Worm (Caenorhabditis elegans) whole organism, late embryonic: ENCODE data around the gene srd-68.

Experiments
- ama-1 ChIP-seq: fragments of 150-350 bp; optimal IDR thresholded peaks from 2 replicates; lab custom pipeline; 2014
- ceh-2 ChIP-seq: sonication (generic microtip); optimal IDR thresholded peaks from 2 replicates; lab custom pipeline; 2016; ENCODE audit warnings: missing genotype, missing genetic modification characterization, missing compliant biosample characterization
- ceh-34 ChIP-seq: sonication (generic microtip); optimal IDR thresholded peaks from 2 replicates; lab custom pipeline; 2016; ENCODE audit warnings: mild to moderate bottlenecking, missing genetic modification characterization, missing compliant biosample characterization
- fkh-10 ChIP-seq: fragments of 150-350 bp; optimal IDR thresholded peaks from 2 replicates; lab custom pipeline; 2014; ENCODE audit warnings: missing biosample characterization, missing genetic modification reagents, missing genetic modification characterization
- nfya-1 ChIP-seq: sonication (generic microtip); optimal IDR thresholded peaks from 2 replicates; lab custom pipeline; 2017; ENCODE audit warnings: missing genetic modification characterization, mild to moderate bottlenecking, missing compliant biosample characterization, antibody characterized with exemption, moderate library complexity
- sox-2 ChIP-seq: fragments of 200-800 bp; sonication (Bioruptor generic); IDR thresholded peaks from 2 replicates; pipeline ENCODE4 v1.3.6; 2022; ENCODE audit warnings: missing genetic modification reagents, missing genetic modification characterization, missing compliant biosample characterization
- tbx-2 ChIP-seq: sonication (generic microtip); optimal IDR thresholded peaks from 2 replicates; lab custom pipeline; 2016; ENCODE audit warnings: missing genetic modification characterization, missing compliant biosample characterization

DNA sequence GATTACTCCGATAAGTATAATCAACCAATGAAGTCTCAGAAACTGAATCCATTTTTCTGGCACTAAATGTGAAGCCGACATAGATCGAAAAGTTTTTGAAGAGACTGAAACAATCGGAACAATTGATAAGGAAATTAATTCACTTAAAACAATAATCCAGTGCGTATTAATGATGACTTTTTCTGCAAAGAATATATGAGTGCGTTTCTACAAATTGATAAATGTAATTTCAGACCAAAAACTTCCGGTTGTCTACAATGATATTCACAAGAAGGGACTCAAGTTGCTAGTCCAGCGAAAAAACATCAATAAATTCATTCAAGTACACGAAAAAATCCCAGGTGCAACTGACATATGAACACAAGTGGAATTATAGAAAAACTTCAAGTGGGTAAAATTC is 32.9 kb downstream of the srd-68 start, which contains the start of gene clec-33:
- TF ChIP-seq ceh-34 (tag; lab: Kevin White, UChicago), result no peak
- TF ChIP-seq nfya-1 (tag; lab: Kevin White, UChicago), result no peak
- TF ChIP-seq ama-1 (lab: Kevin White, UChicago), result no peak
- TF ChIP-seq tbx-2, result no peak
- no peak for TF ChIP-seq sox-2 (GFP tag; lab: Robert Waterston, UW)
- TF ChIP-seq fkh-10 (GFP tag; lab: Kevin White, UChicago), result no peak
- TF ChIP-seq ceh-2, result no peak
